Fruit fly (Drosophila melanogaster) whole organism, wandering third instar larva: Measurements from ENCODE around the gene PolrMT.

Experiments used
- Dif ChIP-seq: fragments of 200-275, 200-300 bp; sonication (Bioruptor generic); optimal IDR thresholded peaks from 2 replicates; lab custom pipeline; 2018; ENCODE audit warnings: missing biosample characterization, missing genetic modification characterization; ENCODE audit not compliant: partially characterized antibody
- Hr78 ChIP-seq: fragments of >200 bp; optimal IDR thresholded peaks from 2 replicates; lab custom pipeline; 2017; ENCODE audit warnings: missing biosample characterization, missing genetic modification characterization
- Hr83 ChIP-seq: fragments of 200-300 bp; sonication (Bioruptor generic); optimal IDR thresholded peaks from 2 replicates; lab custom pipeline; 2016; ENCODE audit warnings: missing biosample characterization, mild to moderate bottlenecking, missing genetic modification characterization, moderate library complexity; ENCODE audit not compliant: poor library complexity, severe bottlenecking
- Mio ChIP-seq: sonication (Bioruptor generic); optimal IDR thresholded peaks from 2 replicates; lab custom pipeline; 2016; ENCODE audit warnings: missing biosample characterization, missing genetic modification characterization
- Myc ChIP-seq: fragments of >200 bp; optimal IDR thresholded peaks from 2 replicates; lab custom pipeline; 2017
- N ChIP-seq: fragments of >200 bp; optimal IDR thresholded peaks from 2 replicates; lab custom pipeline; 2018; ENCODE audit warnings: missing biosample characterization, missing external identifiers, missing genetic modification characterization
- OdsH ChIP-seq: fragments of 200-800 bp; sonication (Bioruptor generic); optimal IDR thresholded peaks from 2 replicates; lab custom pipeline; 2016; ENCODE audit warnings: missing biosample characterization, mild to moderate bottlenecking, missing genetic modification characterization
- Rel ChIP-seq, 2 experiments: fragments of 200-800 bp; sonication (Bioruptor generic) in 1 of 2; optimal IDR thresholded peaks; 2 replicates in 1 of 2; 3 replicates in 1 of 2; lab custom pipeline; 2016 to 2019; ENCODE audit warnings: mild to moderate bottlenecking in 2 of 2, missing biosample characterization in 2 of 2, missing genetic modification characterization in 2 of 2, moderate library complexity in 1 of 2
- Sp1 ChIP-seq: fragments of 200-800 bp; sonication (Bioruptor generic); optimal IDR thresholded peaks from 3 replicates; lab custom pipeline; 2019; ENCODE audit warnings: missing biosample characterization, mild to moderate bottlenecking, missing genetic modification characterization, moderate library complexity
- br ChIP-seq: fragments of 200-800 bp; sonication (Bioruptor generic); optimal IDR thresholded peaks from 2 replicates; lab custom pipeline; 2016; ENCODE audit warnings: missing biosample characterization, missing genetic modification characterization
- dl ChIP-seq, 2 experiments: fragments of 175-275, 200-275 bp in 1 of 2; fragments of 200-275 bp in 1 of 2; sonication (Bioruptor generic); optimal IDR thresholded peaks; lab custom pipeline; 2018; ENCODE audit warnings: mild to moderate bottlenecking in 2 of 2, missing biosample characterization in 2 of 2, missing genetic modification characterization in 2 of 2, moderate library complexity in 2 of 2; ENCODE audit not compliant: partially characterized antibody in 2 of 2, insufficient read depth in 1 of 2
- pan ChIP-seq: fragments of >200 bp; optimal IDR thresholded peaks from 2 replicates; lab custom pipeline; 2017
- psq ChIP-seq: fragments of 200-800 bp; sonication (Bioruptor generic); optimal IDR thresholded peaks from 3 replicates; lab custom pipeline; 2017; ENCODE audit warnings: missing biosample characterization, mild to moderate bottlenecking, missing genetic modification characterization, moderate library complexity

DNA sequence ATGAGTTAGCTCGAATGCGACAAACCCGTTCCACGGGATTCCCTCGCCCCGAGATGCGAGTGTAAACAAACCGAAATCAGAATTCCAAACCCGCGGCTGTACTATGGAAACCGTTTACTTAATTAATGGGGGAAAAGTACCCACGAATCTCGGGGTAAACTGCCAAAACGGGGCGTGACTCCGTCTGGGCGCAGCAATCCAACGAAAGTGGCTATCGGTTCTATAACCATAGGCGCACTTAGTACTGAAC lies 14.5 kb upstream of the PolrMT start:
- TF ChIP-seq br (GFP tag; lab: Kevin White, UChicago), result no peak
- no peak for TF ChIP-seq Hr83 (GFP tag; lab: Kevin White, UChicago)
- no peak for TF ChIP-seq Mio (GFP tag; lab: Kevin White, UChicago)
- TF ChIP-seq pan, result no peak
- TF ChIP-seq N (GFP tag; lab: Kevin White, UChicago), result no peak
- TF ChIP-seq Sp1 (GFP tag; lab: Kevin White, UChicago), result no peak
- TF ChIP-seq dl (GFP tag; optimal IDR thresholded peaks at IDR 0.05; lab: Kevin White, UChicago; ENCODE audit: insufficient read depth in 1 of 2, partially characterized antibody in 2 of 2), result no peak
- no peak for TF ChIP-seq Rel (GFP tag; optimal IDR thresholded peaks at IDR 0.05; lab: Kevin White, UChicago)
- TF ChIP-seq Rel (tag; optimal IDR thresholded peaks at IDR 0.05; lab: Kevin White, UChicago), result peak; percentile 75
- TF ChIP-seq Hr78 (GFP tag; lab: Kevin White, UChicago), result no peak
- no peak for TF ChIP-seq Dif (GFP tag; lab: Kevin White, UChicago)
- TF ChIP-seq psq (GFP tag; lab: Kevin White, UChicago), result no peak
- TF ChIP-seq OdsH (GFP tag; lab: Kevin White, UChicago), result no peak
- TF ChIP-seq Myc (lab: Kevin White, UChicago), result no peak
